Worm (Caenorhabditis elegans) whole organism, L4 larva: Measurements from ENCODE around the gene srh-142.

Experiments used
- ceh-82 ChIP-seq: sonication (generic microtip); optimal IDR thresholded peaks from 2 replicates; lab custom pipeline; 2017; ENCODE audit warnings: missing biosample characterization, missing genetic modification characterization
- lin-39 ChIP-seq: fragments of 150-350 bp; optimal IDR thresholded peaks from 2 replicates; lab custom pipeline; 2014; ENCODE audit warnings: missing biosample characterization, missing genetic modification reagents, missing genetic modification characterization
- mep-1 ChIP-seq: fragments of 150-350 bp; sonication (generic microtip); optimal IDR thresholded peaks from 3 replicates; lab custom pipeline; 2014; ENCODE audit warnings: missing biosample characterization, missing genetic modification characterization
- rbr-2 ChIP-seq: sonication (generic microtip); optimal IDR thresholded peaks from 2 replicates; lab custom pipeline; 2016; ENCODE audit warnings: missing genotype, missing genetic modification characterization, missing compliant biosample characterization
- saeg-2 ChIP-seq: fragments of 200-800 bp; sonication (Bioruptor generic); IDR thresholded peaks from 2 replicates; pipeline ENCODE4 v1.3.6; 2022; ENCODE audit warnings: missing genetic modification reagents, missing genetic modification characterization, missing compliant biosample characterization
- unc-62 ChIP-seq, 3 experiments: fragments of 150-350 bp in 1 of 3; sonication (generic microtip); optimal IDR thresholded peaks in 2 of 3; peaks in 1 of 3; 1 replicate in 1 of 3; 2 replicates in 2 of 3; lab custom pipeline; 2014 to 2017; ENCODE audit warnings: missing biosample characterization in 3 of 3, missing genetic modification characterization in 3 of 3, missing genetic modification reagents in 3 of 3, missing genotype in 1 of 3

DNA sequence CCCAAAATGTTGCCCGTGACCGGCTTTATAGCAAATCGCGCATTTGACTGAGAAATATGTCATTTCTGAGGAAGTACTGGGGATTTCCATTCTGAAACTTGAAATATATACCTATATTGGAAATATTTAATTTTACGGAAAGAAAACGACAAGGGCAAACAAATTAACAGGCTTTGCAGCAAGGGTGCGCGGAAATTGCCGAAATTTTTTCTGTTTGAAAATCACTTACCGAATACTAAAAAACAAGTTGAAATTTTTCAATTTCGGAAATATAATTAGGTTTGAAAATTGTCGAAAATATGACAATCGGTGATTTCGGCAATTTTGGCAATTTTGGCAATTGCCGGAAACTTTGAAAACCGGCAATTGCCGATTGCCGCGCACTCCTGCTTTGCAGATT, 45.1 kb upstream of the srh-142 start, which contains the start of gene nhr-54:
- TF ChIP-seq rbr-2 (tag; lab: Kevin White, UChicago): no peak
- no peak for TF ChIP-seq mep-1
- no peak for TF ChIP-seq lin-39 (tag; lab: Kevin White, UChicago)
- no peak for TF ChIP-seq unc-62 (GFP tag; optimal IDR thresholded peaks at IDR 0.05 in 1 of 2; lab: Kevin White, UChicago)
- TF ChIP-seq unc-62 (tag; optimal IDR thresholded peaks at IDR 0.05; lab: Kevin White, UChicago): no peak
- no peak for TF ChIP-seq ceh-82 (tag; lab: Kevin White, UChicago)
- no peak for TF ChIP-seq saeg-2 (GFP tag; lab: Robert Waterston, UW)
